Worm (Caenorhabditis elegans) whole organism, L4/young adult: ENCODE measurements around the gene set-31.
"Not testable (repeated sequence)": the region's sequence is repeated elsewhere in the genome, so short reads cannot be mapped to it uniquely, and the experiment has no call there.

Experiments used
- W03F9.2 ChIP-seq: fragments of 150-350 bp; optimal IDR thresholded peaks from 2 replicates; lab custom pipeline; 2014; ENCODE audit warnings: missing biosample characterization, missing genetic modification characterization
- him-1 ChIP-seq: sonication (generic microtip); optimal IDR thresholded peaks from 2 replicates; lab custom pipeline; 2016; ENCODE audit warnings: missing genotype, missing genetic modification reagents, missing genetic modification characterization, missing compliant biosample characterization

- not testable (repeated sequence) for TF ChIP-seq him-1, W03F9.2 (tag; lab: Kevin White, UChicago)
Measured at ce11 chrV:14463087-14463486, 45.4 kb downstream of the set-31 start, which contains the start of gene F08H9.3.
